Worm (Caenorhabditis elegans): ENCODE results near the gene F40F8.12.
A peak's percentile ranks its signal among the peaks of the same experiment; 100 is the strongest.

F40F8.12 gene

DNA sequence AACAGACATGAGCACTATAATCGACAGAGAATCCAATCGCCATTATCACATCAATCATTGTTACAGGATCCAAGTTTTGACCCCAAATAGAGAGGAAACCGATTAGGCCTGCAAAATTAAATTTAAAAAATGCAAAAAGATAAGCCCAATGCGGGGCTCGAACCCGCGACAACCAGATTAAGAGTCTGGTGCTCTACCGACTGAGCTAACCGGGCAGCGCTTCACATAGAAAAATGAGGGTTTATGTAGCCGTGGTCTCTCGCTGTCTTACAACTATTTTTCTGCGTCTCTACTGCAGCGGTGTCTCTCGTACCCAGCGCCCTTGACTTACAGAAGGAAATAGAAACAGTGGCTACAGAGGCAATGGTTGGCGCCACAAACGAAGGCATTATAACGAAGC is 28.0 kb downstream of the F40F8.12 start (continued):
- 0 out of 2 replicates have a peak, but pooled peaks have one; percentile 46 for TF ChIP-seq K11D2.4 (GFP tag; IDR thresholded peaks at IDR 0.05)
- TF ChIP-seq dox-1 (GFP tag; IDR thresholded peaks at IDR 0.05): peak; percentile 73
- no peak for TF ChIP-seq F55B11.4 (tag; optimal IDR thresholded peaks at IDR 0.05; ENCODE audit: borderline replicate concordance, insufficient read depth)
- TF ChIP-seq let-607 (tag; optimal IDR thresholded peaks at IDR 0.05): peak in 1 of 2 experiments; percentile 33
- peak; percentile 4 for TF ChIP-seq unc-130 (GFP tag; optimal IDR thresholded peaks at IDR 0.05)
- TF ChIP-seq hrde-1 (tag; optimal IDR thresholded peaks at IDR 0.05; ENCODE audit: borderline replicate concordance): peak; percentile 58
- TF ChIP-seq ets-4 (GFP tag; optimal IDR thresholded peaks at IDR 0.05): no peak
- peak; percentile 89; the same call in 1 of the 2 replicates for TF ChIP-seq ztf-25 (GFP tag; IDR thresholded peaks at IDR 0.05)
- TF ChIP-seq pbrm-1 (GFP tag; IDR thresholded peaks at IDR 0.05): peak; percentile 72
- peak; percentile 51 for TF ChIP-seq attf-5 (GFP tag; optimal IDR thresholded peaks at IDR 0.05)
- 0 out of 2 replicates have a peak, but pooled peaks have one; percentile 22 for TF ChIP-seq attf-6 (GFP tag; IDR thresholded peaks at IDR 0.05)
- 0 out of 2 replicates have a peak, but pooled peaks have one; percentile 11 for TF ChIP-seq let-526 (GFP tag; IDR thresholded peaks at IDR 0.05)
- no peak for TF ChIP-seq somi-1 (GFP tag; optimal IDR thresholded peaks at IDR 0.05)
- TF ChIP-seq Y53F4B.3 (GFP tag; IDR thresholded peaks at IDR 0.05): 0 out of 2 replicates have a peak, but pooled peaks have one; percentile 25
- no peak for TF ChIP-seq sptf-2 (GFP tag; optimal IDR thresholded peaks at IDR 0.05)

DNA sequence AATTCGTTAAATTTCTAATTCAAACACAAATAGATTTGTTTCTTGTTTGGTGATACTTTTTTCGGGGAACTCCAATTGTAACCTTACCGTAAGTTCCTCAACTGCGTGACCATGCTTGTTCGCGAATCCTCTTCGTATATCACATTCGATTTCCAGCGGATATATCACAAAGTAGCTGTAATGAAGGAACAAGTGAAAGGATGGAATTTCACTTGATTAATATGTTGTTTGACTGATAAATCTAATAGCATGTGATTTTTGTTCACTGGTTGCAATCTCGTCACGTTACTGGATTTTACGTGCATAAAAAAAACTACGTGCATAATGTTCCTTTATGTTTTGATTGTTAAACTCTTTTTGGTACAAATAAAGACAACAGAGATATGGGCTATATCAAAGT is 32.1 kb downstream of the F40F8.12 start:
- TF ChIP-seq ceh-40 (GFP tag; IDR thresholded peaks at IDR 0.05) (no peak), pbrm-1 (GFP tag; IDR thresholded peaks at IDR 0.05) (no peak), madf-6 (GFP tag; IDR thresholded peaks at IDR 0.05) (no peak), gei-17 (GFP tag; optimal IDR thresholded peaks at IDR 0.05) (no peak), tlf-1 (GFP tag; optimal IDR thresholded peaks at IDR 0.05) (no peak), lag-1 (GFP tag; IDR thresholded peaks at IDR 0.05) (no peak), dpl-1 (GFP tag; optimal IDR thresholded peaks at IDR 0.05) (no peak), F52B5.7 (tag; optimal IDR thresholded peaks at IDR 0.05) (no peak), F55B11.4 (tag; optimal IDR thresholded peaks at IDR 0.05; ENCODE audit: borderline replicate concordance, insufficient read depth) (no peak), dox-1 (GFP tag; IDR thresholded peaks at IDR 0.05) (no peak), dpff-1 (tag; optimal IDR thresholded peaks at IDR 0.05) (no peak), nhr-90 (tag; optimal IDR thresholded peaks at IDR 0.05) (no peak), cebp-1 (GFP tag; IDR thresholded peaks at IDR 0.05) (no peak), cebp-1 (tag; optimal IDR thresholded peaks at IDR 0.05) (no peak)

DNA sequence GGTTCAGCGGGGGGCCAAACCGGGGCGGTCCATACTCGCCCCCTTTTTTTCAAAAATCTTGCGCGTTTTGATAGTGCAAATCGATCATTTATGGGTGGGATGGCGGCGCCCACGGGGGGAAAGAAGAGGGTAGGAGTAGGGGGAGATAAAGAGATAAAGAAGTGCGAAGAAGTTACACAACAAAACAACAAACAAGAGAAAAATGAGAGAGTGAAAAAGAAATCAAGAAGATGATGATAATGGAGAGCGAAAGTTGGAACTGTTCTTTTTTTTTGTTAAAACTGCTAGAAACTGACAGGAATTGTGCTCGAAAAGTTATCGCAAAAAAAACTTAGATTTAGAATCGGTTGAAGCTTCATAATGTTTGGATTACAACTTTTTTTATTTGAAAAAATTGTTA is 32.8 kb downstream of the F40F8.12 start, which contains the start of gene ptr-13:
TSS of gene ptr-13 (minus strand) at position 92 of the 400 bp plus-strand sequence.
- TF ChIP-seq hsf-1 (GFP tag; IDR thresholded peaks at IDR 0.05) (no peak), gei-17 (GFP tag; optimal IDR thresholded peaks at IDR 0.05) (no peak), ekl-4 (GFP tag; IDR thresholded peaks at IDR 0.05) (no peak), xnd-1 (tag; optimal IDR thresholded peaks at IDR 0.05) (no peak), snpc-1.1 (tag; optimal IDR thresholded peaks at IDR 0.05; ENCODE audit: insufficient read depth) (no peak), cebp-1 (GFP tag; IDR thresholded peaks at IDR 0.05) (no peak), cebp-1 (tag; optimal IDR thresholded peaks at IDR 0.05) (no peak), dpff-1 (tag; optimal IDR thresholded peaks at IDR 0.05) (no peak), Y53F4B.3 (GFP tag; IDR thresholded peaks at IDR 0.05) (no peak), snpc-3.4 (tag; optimal IDR thresholded peaks at IDR 0.05) (no peak), ceh-27 (GFP tag; optimal IDR thresholded peaks at IDR 0.05) (no peak), pbrm-1 (GFP tag; IDR thresholded peaks at IDR 0.05) (no peak), lin-40 (tag; optimal IDR thresholded peaks at IDR 0.05) (no peak), F37B4.10 (GFP tag; IDR thresholded peaks at IDR 0.05) (no peak), bed-2 (GFP tag; IDR thresholded peaks at IDR 0.05) (no peak), lin-26 (GFP tag; IDR thresholded peaks at IDR 0.05) (no peak), athp-1 (tag; optimal IDR thresholded peaks at IDR 0.05) (no peak)
